Fruit fly (Drosophila melanogaster) whole organism, wandering third instar larva: Measurements from ENCODE around the gene CG8564.

Experiments
- Abd-B ChIP-seq: fragments of >200 bp; optimal IDR thresholded peaks from 2 replicates; lab custom pipeline; 2017; ENCODE audit warnings: missing biosample characterization, missing genetic modification characterization
- CG32264 ChIP-seq: fragments of 200-800 bp; sonication (Bioruptor generic); optimal IDR thresholded peaks from 2 replicates; lab custom pipeline; 2016; ENCODE audit warnings: missing biosample characterization, missing genetic modification characterization
- CG9705 ChIP-seq: fragments of 200-800 bp; sonication (Bioruptor generic); optimal IDR thresholded peaks from 2 replicates; lab custom pipeline; 2018; ENCODE audit warnings: missing biosample characterization, mild to moderate bottlenecking, missing genetic modification characterization
- CrebA ChIP-seq: fragments of 200-800 bp; sonication (Bioruptor generic); optimal IDR thresholded peaks from 2 replicates; lab custom pipeline; 2016; ENCODE audit warnings: missing biosample characterization, mild to moderate bottlenecking, missing genetic modification characterization, borderline replicate concordance
- Dfd ChIP-seq: fragments of >200 bp; optimal IDR thresholded peaks from 2 replicates; lab custom pipeline; 2017; ENCODE audit warnings: missing biosample characterization, missing genetic modification characterization
- Dif ChIP-seq: fragments of 200-275, 200-300 bp; sonication (Bioruptor generic); optimal IDR thresholded peaks from 2 replicates; lab custom pipeline; 2018; ENCODE audit warnings: missing biosample characterization, missing genetic modification characterization; ENCODE audit not compliant: partially characterized antibody
- GATAd ChIP-seq: sonication (Bioruptor generic); optimal IDR thresholded peaks from 2 replicates; lab custom pipeline; 2016; ENCODE audit warnings: missing biosample characterization, missing genetic modification characterization
- HLH106 ChIP-seq: fragments of 200-800 bp; optimal IDR thresholded peaks from 3 replicates; lab custom pipeline; 2019; ENCODE audit warnings: missing biosample characterization, mild to moderate bottlenecking, missing genetic modification characterization, moderate library complexity
- Hnf4 ChIP-seq: fragments of 200-800 bp; sonication (Bioruptor generic); optimal IDR thresholded peaks from 2 replicates; lab custom pipeline; 2016; ENCODE audit warnings: missing biosample characterization, mild to moderate bottlenecking, missing genetic modification characterization
- Hr78 ChIP-seq: fragments of >200 bp; optimal IDR thresholded peaks from 2 replicates; lab custom pipeline; 2017; ENCODE audit warnings: missing biosample characterization, missing genetic modification characterization
- Hr83 ChIP-seq: fragments of 200-300 bp; sonication (Bioruptor generic); optimal IDR thresholded peaks from 2 replicates; lab custom pipeline; 2016; ENCODE audit warnings: missing biosample characterization, mild to moderate bottlenecking, missing genetic modification characterization, moderate library complexity; ENCODE audit not compliant: poor library complexity, severe bottlenecking
- Jra ChIP-seq: sonication (Bioruptor generic); optimal IDR thresholded peaks from 2 replicates; lab custom pipeline; 2016; ENCODE audit warnings: missing biosample characterization, missing genetic modification characterization
- Mio ChIP-seq: sonication (Bioruptor generic); optimal IDR thresholded peaks from 2 replicates; lab custom pipeline; 2016; ENCODE audit warnings: missing biosample characterization, missing genetic modification characterization
- Myc ChIP-seq: fragments of >200 bp; optimal IDR thresholded peaks from 2 replicates; lab custom pipeline; 2017
- N ChIP-seq: fragments of >200 bp; optimal IDR thresholded peaks from 2 replicates; lab custom pipeline; 2018; ENCODE audit warnings: missing biosample characterization, missing external identifiers, missing genetic modification characterization
- OdsH ChIP-seq: fragments of 200-800 bp; sonication (Bioruptor generic); optimal IDR thresholded peaks from 2 replicates; lab custom pipeline; 2016; ENCODE audit warnings: missing biosample characterization, mild to moderate bottlenecking, missing genetic modification characterization
- Rel ChIP-seq, 2 experiments: fragments of 200-800 bp; sonication (Bioruptor generic) in 1 of 2; optimal IDR thresholded peaks; 2 replicates in 1 of 2; 3 replicates in 1 of 2; lab custom pipeline; 2016 to 2019; ENCODE audit warnings: mild to moderate bottlenecking in 2 of 2, missing biosample characterization in 2 of 2, missing genetic modification characterization in 2 of 2, moderate library complexity in 1 of 2
- Sp1 ChIP-seq: fragments of 200-800 bp; sonication (Bioruptor generic); optimal IDR thresholded peaks from 3 replicates; lab custom pipeline; 2019; ENCODE audit warnings: missing biosample characterization, mild to moderate bottlenecking, missing genetic modification characterization, moderate library complexity
- Vsx2 ChIP-seq: fragments of 200-300, 225-300 bp; sonication (Bioruptor generic); optimal IDR thresholded peaks from 2 replicates; lab custom pipeline; 2018; ENCODE audit warnings: missing biosample characterization, missing genetic modification characterization; ENCODE audit not compliant: partially characterized antibody
- br ChIP-seq: fragments of 200-800 bp; sonication (Bioruptor generic); optimal IDR thresholded peaks from 2 replicates; lab custom pipeline; 2016; ENCODE audit warnings: missing biosample characterization, missing genetic modification characterization
- brk ChIP-seq: fragments of 200-800 bp; sonication (Bioruptor generic); optimal IDR thresholded peaks from 2 replicates; lab custom pipeline; 2016; ENCODE audit warnings: missing biosample characterization, mild to moderate bottlenecking, missing genetic modification characterization
- dl ChIP-seq, 2 experiments: fragments of 175-275, 200-275 bp in 1 of 2; fragments of 200-275 bp in 1 of 2; sonication (Bioruptor generic); optimal IDR thresholded peaks; lab custom pipeline; 2018; ENCODE audit warnings: mild to moderate bottlenecking in 2 of 2, missing biosample characterization in 2 of 2, missing genetic modification characterization in 2 of 2, moderate library complexity in 2 of 2; ENCODE audit not compliant: partially characterized antibody in 2 of 2, insufficient read depth in 1 of 2
- dmrt93B ChIP-seq: fragments of 200-800 bp; sonication (Bioruptor generic); optimal IDR thresholded peaks from 2 replicates; lab custom pipeline; 2018; ENCODE audit warnings: missing biosample characterization, mild to moderate bottlenecking, missing genetic modification characterization
- dsf ChIP-seq: sonication (Bioruptor generic); optimal IDR thresholded peaks from 2 replicates; lab custom pipeline; 2016; ENCODE audit warnings: missing biosample characterization, missing genetic modification characterization, borderline replicate concordance
- ey ChIP-seq: fragments of 200-800 bp; sonication (Bioruptor generic); optimal IDR thresholded peaks from 2 replicates; lab custom pipeline; 2016; ENCODE audit warnings: missing biosample characterization, missing genetic modification characterization
- foxo ChIP-seq, 2 experiments: fragments of 200-800 bp; sonication (Bioruptor generic); optimal IDR thresholded peaks; 2 replicates in 1 of 2; 3 replicates in 1 of 2; lab custom pipeline; 2016 to 2017; ENCODE audit warnings: missing biosample characterization in 2 of 2, missing genetic modification characterization in 2 of 2
- fru ChIP-seq: fragments of 200-800 bp; sonication (Bioruptor generic); optimal IDR thresholded peaks from 3 replicates; lab custom pipeline; 2016; ENCODE audit warnings: missing biosample characterization, mild to moderate bottlenecking, missing genetic modification characterization
- h ChIP-seq: fragments of 200-800 bp; sonication (Bioruptor generic); optimal IDR thresholded peaks from 3 replicates; lab custom pipeline; 2016; ENCODE audit warnings: missing biosample characterization, mild to moderate bottlenecking, missing genetic modification characterization
- jim ChIP-seq: fragments of 175-275, 200-325 bp; sonication (Bioruptor generic); optimal IDR thresholded peaks from 2 replicates; lab custom pipeline; 2016; ENCODE audit warnings: missing biosample characterization, mild to moderate bottlenecking, missing genetic modification characterization
- lola ChIP-seq: fragments of >200 bp; optimal IDR thresholded peaks from 2 replicates; lab custom pipeline; 2017; ENCODE audit warnings: missing biosample characterization, missing genetic modification characterization
- pan ChIP-seq: fragments of >200 bp; optimal IDR thresholded peaks from 2 replicates; lab custom pipeline; 2017
- psq ChIP-seq: fragments of 200-800 bp; sonication (Bioruptor generic); optimal IDR thresholded peaks from 3 replicates; lab custom pipeline; 2017; ENCODE audit warnings: missing biosample characterization, mild to moderate bottlenecking, missing genetic modification characterization, moderate library complexity
- rgr ChIP-seq: fragments of 200-800 bp; sonication (Bioruptor generic); optimal IDR thresholded peaks from 3 replicates; lab custom pipeline; 2016; ENCODE audit warnings: missing biosample characterization, mild to moderate bottlenecking, missing genetic modification characterization
- sage ChIP-seq: fragments of 200-800 bp; sonication (Bioruptor generic); optimal IDR thresholded peaks from 2 replicates; lab custom pipeline; 2016; ENCODE audit warnings: missing biosample characterization, mild to moderate bottlenecking, missing genetic modification characterization
- sv ChIP-seq: fragments of 200-800 bp; sonication (Bioruptor generic); optimal IDR thresholded peaks from 3 replicates; lab custom pipeline; 2016; ENCODE audit warnings: missing biosample characterization, missing genetic modification characterization
- tai ChIP-seq: sonication (Bioruptor generic); optimal IDR thresholded peaks from 2 replicates; lab custom pipeline; 2016; ENCODE audit warnings: missing biosample characterization, missing genetic modification characterization
- usp ChIP-seq: fragments of >200 bp; optimal IDR thresholded peaks from 2 replicates; lab custom pipeline; 2017; ENCODE audit warnings: missing biosample characterization, missing genetic modification characterization
- woc ChIP-seq: sonication (Bioruptor generic); optimal IDR thresholded peaks from 2 replicates; lab custom pipeline; 2016; ENCODE audit warnings: missing biosample characterization, mild to moderate bottlenecking, missing genetic modification characterization

Gene CG8564

dm6 chr3L:7364717-7365278 lies 22.9 kb downstream of the CG8564 start:
- no peak for TF ChIP-seq tai
- TF ChIP-seq psq (GFP tag; lab: Kevin White, UChicago) = peak; percentile 7
- TF ChIP-seq GATAd (GFP tag; lab: Kevin White, UChicago) = no peak
- no peak for TF ChIP-seq pan
- TF ChIP-seq woc (GFP tag; lab: Kevin White, UChicago) = no peak
- no peak for TF ChIP-seq N (GFP tag; lab: Kevin White, UChicago)
- TF ChIP-seq HLH106 (tag; lab: Kevin White, UChicago) = no peak
- TF ChIP-seq dl (GFP tag; optimal IDR thresholded peaks at IDR 0.05; lab: Kevin White, UChicago; ENCODE audit: insufficient read depth in 1 of 2, partially characterized antibody in 2 of 2) = no peak
- TF ChIP-seq, all 38 proteins: peak for 1

dm6 chr3L:7361095-7361522 lies 26.6 kb downstream of the CG8564 start:
- TF ChIP-seq ey (no peak), HLH106 (tag; lab: Kevin White, UChicago) (peak; percentile 8), h (peak; percentile 23)

dm6 chr3L:7360324-7360852 lies 27.3 kb downstream of the CG8564 start, which contains the start of gene Sec63:
Gene Sec63 (plus strand): TSS chr3L:7360561.
- TF ChIP-seq Dif (GFP tag; lab: Kevin White, UChicago) (no peak), woc (GFP tag; lab: Kevin White, UChicago) (no peak), dl (GFP tag; optimal IDR thresholded peaks at IDR 0.05; lab: Kevin White, UChicago; ENCODE audit: insufficient read depth in 1 of 2, partially characterized antibody in 2 of 2) (no peak), usp (no peak), Dfd (no peak), Jra (GFP tag; lab: Kevin White, UChicago) (no peak), sage (no peak), Abd-B (GFP tag; lab: Kevin White, UChicago) (no peak), br (GFP tag; lab: Kevin White, UChicago) (peak; percentile 35), CG9705 (GFP tag; lab: Kevin White, UChicago) (no peak), CrebA (GFP tag; lab: Kevin White, UChicago) (no peak), HLH106 (tag; lab: Kevin White, UChicago) (peak; percentile 55), OdsH (no peak), brk (GFP tag; lab: Kevin White, UChicago) (no peak), Sp1 (GFP tag; lab: Kevin White, UChicago) (no peak), tai (no peak), rgr (GFP tag; lab: Kevin White, UChicago) (no peak), pan (no peak), h (no peak), lola (no peak), Mio (GFP tag; lab: Kevin White, UChicago) (no peak), Myc (peak; percentile 44), GATAd (GFP tag; lab: Kevin White, UChicago) (no peak), Hr78 (GFP tag; lab: Kevin White, UChicago) (no peak), Hr83 (GFP tag; lab: Kevin White, UChicago) (peak; percentile 61), foxo (GFP tag; optimal IDR thresholded peaks at IDR 0.05; lab: Kevin White, UChicago) (peak in 1 of 2 experiments; percentile 54), jim (GFP tag; lab: Kevin White, UChicago) (no peak), ey (no peak), Hnf4 (GFP tag; lab: Kevin White, UChicago) (peak; percentile 35), N (GFP tag; lab: Kevin White, UChicago) (no peak), Rel (GFP tag; optimal IDR thresholded peaks at IDR 0.05; lab: Kevin White, UChicago) (no peak), Rel (tag; optimal IDR thresholded peaks at IDR 0.05; lab: Kevin White, UChicago) (no peak), sv (GFP tag; lab: Kevin White, UChicago) (peak; percentile 21), dsf (GFP tag; lab: Kevin White, UChicago) (no peak), Vsx2 (no peak), dmrt93B (GFP tag; lab: Kevin White, UChicago) (no peak), psq (GFP tag; lab: Kevin White, UChicago) (peak; percentile 27), fru (GFP tag; lab: Kevin White, UChicago) (no peak), CG32264 (GFP tag; lab: Kevin White, UChicago) (no peak)
